Fruit fly (Drosophila melanogaster) whole organism, embryonic: ENCODE results near the gene Doc2.
A peak's percentile ranks its signal among the peaks of the same experiment; 100 is the strongest.

Experiments
- chinmo ChIP-seq: fragments of 200-800 bp; sonication (Bioruptor generic); IDR thresholded peaks from 4 replicates; pipeline ENCODE4 v1.3.6; 2022; ENCODE audit warnings: missing biosample characterization, missing genetic modification characterization; ENCODE audit not compliant: partially characterized antibody
- ems ChIP-seq: fragments of 200-800 bp; sonication (Bioruptor generic); optimal IDR thresholded peaks from 3 replicates; lab custom pipeline; 2016; ENCODE audit warnings: missing biosample characterization, missing genetic modification characterization
- schlank ChIP-seq: fragments of 200-800 bp; sonication (Bioruptor generic); optimal IDR thresholded peaks from 2 replicates; lab custom pipeline; 2018; ENCODE audit warnings: missing biosample characterization, mild to moderate bottlenecking, missing genetic modification characterization

DNA sequence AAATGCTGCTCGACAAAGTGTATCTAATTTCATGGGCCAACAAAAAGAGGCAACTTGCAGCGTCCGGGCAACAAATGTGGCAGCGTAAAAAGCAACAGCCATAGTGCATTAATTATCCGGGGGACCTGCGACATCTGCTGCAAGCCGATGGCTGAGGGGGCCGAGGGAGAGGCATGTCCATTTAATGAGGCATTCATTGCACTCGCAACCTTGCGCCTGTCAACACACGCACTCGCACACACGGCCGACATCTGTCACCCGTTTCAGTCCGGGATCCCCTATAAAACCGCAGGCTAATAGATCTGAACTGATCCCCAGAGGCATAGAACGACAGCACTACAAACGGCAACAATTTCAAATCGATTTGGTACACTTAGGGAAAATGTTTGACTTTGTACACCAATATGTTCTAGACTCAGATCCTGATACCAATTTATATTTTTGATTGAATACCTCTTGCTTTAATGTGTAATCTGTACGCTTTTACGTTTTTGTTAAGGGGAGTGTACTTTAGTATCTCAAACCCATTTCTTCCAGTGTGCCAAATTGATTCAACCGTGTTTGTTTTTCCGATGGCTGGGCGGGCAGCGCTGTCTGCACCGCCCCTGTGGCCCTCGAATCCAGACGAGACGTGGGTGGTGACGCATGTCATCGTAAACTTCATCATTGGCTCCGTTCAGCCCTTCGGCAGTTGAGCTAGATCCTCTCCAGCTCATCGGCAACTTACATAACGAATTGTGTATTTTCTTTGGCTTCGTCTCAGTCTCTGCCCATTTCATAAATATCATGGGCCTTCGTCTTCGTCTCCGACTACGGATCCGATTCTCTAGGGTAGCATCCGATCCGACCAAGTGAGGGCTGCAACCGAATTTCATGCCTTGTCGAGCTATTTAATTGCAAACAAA lies 7.3 kb downstream of the Doc2 start:
- no peak for TF ChIP-seq chinmo (GFP tag; lab: Robert Waterston, UW)
- TF ChIP-seq ems (GFP tag; lab: Kevin White, UChicago): peak; percentile 68
- TF ChIP-seq schlank (tag; lab: Kevin White, UChicago): no peak
